Fruit fly (Drosophila melanogaster): ENCODE results near the gene CG43115.

The CG43115 gene

DNA sequence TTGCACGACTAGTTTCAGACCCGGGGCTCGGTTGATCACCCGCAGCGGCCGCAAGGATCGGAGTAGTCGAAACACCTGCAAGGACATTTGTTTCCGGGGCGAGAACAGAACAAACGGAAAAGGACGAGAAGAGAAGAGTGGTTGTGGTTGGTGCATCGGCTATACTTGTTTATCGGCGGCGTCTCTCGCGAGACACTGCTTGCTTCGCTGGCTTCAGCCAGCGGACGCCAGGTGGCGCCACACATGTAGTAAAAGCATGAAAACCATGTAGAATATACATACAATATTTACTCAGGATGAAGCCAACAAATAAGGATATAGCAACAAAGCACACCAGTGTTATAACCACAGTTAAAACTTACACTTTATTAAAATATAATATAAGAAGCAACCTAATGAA lies 43.7 kb upstream of the CG43115 start (continued):
- TF ChIP-seq salm (tag; optimal IDR thresholded peaks at IDR 0.05): no peak
- TF ChIP-seq CG7839 (tag; optimal IDR thresholded peaks at IDR 0.05): no peak
- no peak for TF ChIP-seq tap (tag; optimal IDR thresholded peaks at IDR 0.05)
- no peak for TF ChIP-seq gfzf (GFP tag; optimal IDR thresholded peaks at IDR 0.05)
- TF ChIP-seq Dfd (GFP tag; optimal IDR thresholded peaks at IDR 0.05): no peak
- peak; percentile 34 for TF ChIP-seq CG4820 (GFP tag; optimal IDR thresholded peaks at IDR 0.05)
- peak; percentile 61; the same call in 2 of the 3 replicates for TF ChIP-seq ken (GFP tag; IDR thresholded peaks at IDR 0.05)
- peak; percentile 49; the same call in 1 of the 2 replicates for TF ChIP-seq HLH3B (GFP tag; IDR thresholded peaks at IDR 0.05)
- TF ChIP-seq Doc3 (GFP tag; IDR thresholded peaks at IDR 0.05; ENCODE audit: partially characterized antibody): no peak
- peak; percentile 25; the same call in 1 of the 2 replicates for TF ChIP-seq Adf1 (GFP tag; IDR thresholded peaks at IDR 0.05)
- no peak for TF ChIP-seq CG12071 (GFP tag; optimal IDR thresholded peaks at IDR 0.05)
- TF ChIP-seq lilli (GFP tag; optimal IDR thresholded peaks at IDR 0.05): no peak
- TF ChIP-seq CG14441 (GFP tag; IDR thresholded peaks at IDR 0.05): peak; percentile 62
- TF ChIP-seq Dek (tag; optimal IDR thresholded peaks at IDR 0.05): peak; percentile 21
- TF ChIP-seq sens (GFP tag): peak; percentile 48
- TF ChIP-seq CG11696 (GFP tag; IDR thresholded peaks at IDR 0.05): 0 out of 2 replicates have a peak, but pooled peaks have one; percentile 23
- no peak for TF ChIP-seq Dp (GFP tag; optimal IDR thresholded peaks at IDR 0.05)
- TF ChIP-seq Sox102F (GFP tag; optimal IDR thresholded peaks at IDR 0.05): no peak
- no peak for TF ChIP-seq pho (GFP tag; optimal IDR thresholded peaks at IDR 0.05)
- TF ChIP-seq sd (tag; optimal IDR thresholded peaks at IDR 0.05): no peak
- TF ChIP-seq repo (GFP tag; optimal IDR thresholded peaks at IDR 0.05): peak; percentile 25
- no peak for TF ChIP-seq Fer3 (tag; optimal IDR thresholded peaks at IDR 0.05)
- peak; percentile 57; the same call in 1 of the 2 replicates for TF ChIP-seq vvl (GFP tag; IDR thresholded peaks at IDR 0.05)
- no peak for TF ChIP-seq CG16863 (GFP tag; optimal IDR thresholded peaks at IDR 0.05)
- no peak for TF ChIP-seq CG13624 (GFP tag; optimal IDR thresholded peaks at IDR 0.05)
- no peak for TF ChIP-seq gce (GFP tag; IDR thresholded peaks at IDR 0.05)
- peak; percentile 16 for TF ChIP-seq MTF-1 (GFP tag; optimal IDR thresholded peaks at IDR 0.05; ENCODE audit: borderline replicate concordance)
- no peak for TF ChIP-seq CG3407 (GFP tag; optimal IDR thresholded peaks at IDR 0.05)
- TF ChIP-seq sim (GFP tag; IDR thresholded peaks at IDR 0.05): no peak
- TF ChIP-seq CG16779 (GFP tag; IDR thresholded peaks at IDR 0.05): 0 out of 2 replicates have a peak, but pooled peaks have one; percentile 12
- TF ChIP-seq CG2129 (GFP tag; IDR thresholded peaks at IDR 0.05; ENCODE audit: partially characterized antibody): no peak

DNA sequence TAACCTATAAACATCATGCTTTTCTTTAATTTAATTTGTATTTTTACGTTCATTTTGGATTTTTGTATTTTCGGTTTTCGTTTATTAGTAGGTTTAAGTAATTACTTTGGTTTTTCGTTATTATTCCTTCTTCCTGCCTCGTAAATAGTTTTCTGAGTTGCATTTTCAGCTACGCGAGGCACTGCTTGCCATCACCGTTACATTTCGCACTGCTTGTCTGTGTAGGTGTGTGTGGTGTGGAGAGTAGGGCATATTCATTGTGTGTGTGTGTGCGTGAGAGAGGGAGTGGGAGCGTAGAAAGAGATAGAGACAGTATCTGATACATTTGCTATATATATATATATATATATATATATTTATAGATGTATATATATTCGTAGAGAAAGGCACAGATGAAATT lies 38.5 kb upstream of the CG43115 start:
- no peak for TF ChIP-seq CG42726 (GFP tag; IDR thresholded peaks at IDR 0.05; ENCODE audit: partially characterized antibody)
- TF ChIP-seq HLH4C (GFP tag; IDR thresholded peaks at IDR 0.05; ENCODE audit: partially characterized antibody): no peak
- no peak for TF ChIP-seq Hmx (GFP tag; optimal IDR thresholded peaks at IDR 0.05)
- no peak for TF ChIP-seq CG6254 (GFP tag; optimal IDR thresholded peaks at IDR 0.05)
- no peak for TF ChIP-seq onecut (GFP tag; IDR thresholded peaks at IDR 0.05)
- peak in 1 of 2 experiments; percentile 18 for TF ChIP-seq Dfd (GFP tag; optimal IDR thresholded peaks at IDR 0.05)
- no peak for TF ChIP-seq zfh2 (GFP tag; optimal IDR thresholded peaks at IDR 0.05)
- no peak for TF ChIP-seq ap (GFP tag; IDR thresholded peaks at IDR 0.05)
- no peak for TF ChIP-seq so (GFP tag; IDR thresholded peaks at IDR 0.05)
- no peak for TF ChIP-seq CG4617 (GFP tag; optimal IDR thresholded peaks at IDR 0.05; ENCODE audit: borderline replicate concordance)
- no peak for TF ChIP-seq CG11247 (GFP tag; IDR thresholded peaks at IDR 0.05)
- TF ChIP-seq nmo (GFP tag; optimal IDR thresholded peaks at IDR 0.05): no peak
- TF ChIP-seq CG31365 (tag; optimal IDR thresholded peaks at IDR 0.05): peak; percentile 93
- TF ChIP-seq Dp (GFP tag; optimal IDR thresholded peaks at IDR 0.05): no peak
- TF ChIP-seq CG5953 (GFP tag; IDR thresholded peaks at IDR 0.05): no peak
- no peak for TF ChIP-seq ewg (GFP tag; optimal IDR thresholded peaks at IDR 0.05)
- peak; percentile 43 for TF ChIP-seq CG2116 (GFP tag; optimal IDR thresholded peaks at IDR 0.05)
- TF ChIP-seq CrebB (tag; optimal IDR thresholded peaks at IDR 0.05): no peak
- peak; percentile 57 for TF ChIP-seq CTCF (GFP tag; optimal IDR thresholded peaks at IDR 0.05)
- TF ChIP-seq stwl (tag; optimal IDR thresholded peaks at IDR 0.05): peak; percentile 63
- no peak for TF ChIP-seq CG18262 (tag; optimal IDR thresholded peaks at IDR 0.05)
- TF ChIP-seq CG6175 (GFP tag; IDR thresholded peaks at IDR 0.05): no peak
- TF ChIP-seq jumu (GFP tag; optimal IDR thresholded peaks at IDR 0.05): no peak
- TF ChIP-seq Scr (GFP tag; IDR thresholded peaks at IDR 0.05; ENCODE audit: partially characterized antibody): no peak

Data from whole organism, embryonic.